Fruit fly (Drosophila melanogaster) whole organism, prepupa: ENCODE measurements around the gene Or85f.

Experiments
- CG10631 ChIP-seq: fragments of 200-800 bp; sonication (Bioruptor generic); optimal IDR thresholded peaks from 2 replicates; lab custom pipeline; 2016; ENCODE audit warnings: missing biosample characterization, missing genetic modification characterization
- CG11902 ChIP-seq: fragments of 200-800 bp; sonication (Bioruptor generic); optimal IDR thresholded peaks from 3 replicates; lab custom pipeline; 2016; ENCODE audit warnings: missing biosample characterization, missing genetic modification characterization
- CG6854 ChIP-seq: fragments of 200-800 bp; sonication (Bioruptor generic); optimal IDR thresholded peaks from 2 replicates; lab custom pipeline; 2017; ENCODE audit warnings: missing biosample characterization, mild to moderate bottlenecking, missing genetic modification characterization
- Eip93F ChIP-seq: fragments of 200-800 bp; sonication (Bioruptor generic); optimal IDR thresholded peaks from 2 replicates; lab custom pipeline; 2016; ENCODE audit warnings: missing biosample characterization, mild to moderate bottlenecking, missing genetic modification characterization
- Hr39 ChIP-seq: fragments of 200-800 bp; sonication (Bioruptor generic); optimal IDR thresholded peaks from 2 replicates; lab custom pipeline; 2016; ENCODE audit warnings: missing biosample characterization, missing genetic modification characterization
- achi ChIP-seq: fragments of 200-800 bp; sonication (Bioruptor generic); optimal IDR thresholded peaks from 3 replicates; lab custom pipeline; 2016; ENCODE audit warnings: missing biosample characterization, missing genetic modification characterization
- fd59A ChIP-seq: fragments of 200-800 bp; sonication (Bioruptor generic); optimal IDR thresholded peaks from 2 replicates; lab custom pipeline; 2017; ENCODE audit warnings: missing biosample characterization, mild to moderate bottlenecking, missing genetic modification characterization, missing genetic modification reagents
- vri ChIP-seq: fragments of 200-800 bp; sonication (Bioruptor generic); optimal IDR thresholded peaks from 3 replicates; lab custom pipeline; 2016; ENCODE audit warnings: missing biosample characterization, mild to moderate bottlenecking, missing genetic modification characterization

DNA sequence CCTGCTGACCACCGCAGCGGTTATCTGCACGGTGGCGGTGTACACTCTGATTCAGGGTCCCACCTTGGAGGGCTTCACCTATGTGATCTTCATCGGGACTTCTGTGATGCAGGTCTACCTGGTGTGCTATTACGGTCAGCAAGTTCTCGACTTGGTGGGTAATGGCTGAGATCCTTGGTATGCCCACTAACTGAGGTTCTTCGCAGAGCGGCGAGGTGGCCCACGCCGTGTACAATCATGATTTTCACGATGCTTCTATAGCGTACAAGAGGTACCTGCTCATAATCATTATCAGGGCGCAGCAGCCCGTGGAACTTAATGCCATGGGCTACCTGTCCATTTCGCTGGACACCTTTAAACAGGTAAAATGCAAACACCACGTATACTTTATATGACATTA, 1.1 kb downstream of the Or85f start:
- TF ChIP-seq CG10631 (GFP tag; lab: Kevin White, UChicago) (no peak), Hr39 (GFP tag; lab: Kevin White, UChicago) (no peak), vri (GFP tag; lab: Kevin White, UChicago) (no peak), achi (GFP tag; lab: Kevin White, UChicago) (no peak), CG6854 (GFP tag; lab: Kevin White, UChicago) (no peak), fd59A (GFP tag; lab: Kevin White, UChicago) (no peak), Eip93F (GFP tag; lab: Kevin White, UChicago) (no peak), CG11902 (no peak)
